Fruit fly (Drosophila melanogaster) whole organism, embryonic: ENCODE data around the gene CG14342.

ENCODE experiments used
- ATbp ChIP-seq: fragments of 200-800 bp; sonication (Bioruptor generic); optimal IDR thresholded peaks from 2 replicates; lab custom pipeline; 2017; ENCODE audit warnings: missing biosample characterization, mild to moderate bottlenecking, missing genetic modification characterization, missing genetic modification reagents
- Ada2b ChIP-seq: fragments of 200-800 bp; sonication (Bioruptor generic); IDR thresholded peaks from 2 replicates; pipeline ENCODE4 v1.3.6; 2022; ENCODE audit warnings: missing biosample characterization, missing genetic modification characterization
- Atf-2 ChIP-seq: fragments of 200-800 bp; sonication (Bioruptor generic); optimal IDR thresholded peaks from 2 replicates; lab custom pipeline; 2016; ENCODE audit warnings: missing biosample characterization, missing genetic modification characterization
- CG10267 ChIP-seq: fragments of 200-800 bp; sonication (Bioruptor generic); optimal IDR thresholded peaks from 2 replicates; lab custom pipeline; 2018; ENCODE audit warnings: missing biosample characterization, mild to moderate bottlenecking, missing genetic modification characterization, moderate library complexity
- CG10462 ChIP-seq: fragments of 200-800 bp; sonication (Bioruptor generic); optimal IDR thresholded peaks from 2 replicates; lab custom pipeline; 2016; ENCODE audit warnings: missing biosample characterization, missing genetic modification characterization
- CG10543 ChIP-seq: fragments of 200-800 bp; sonication (Bioruptor generic); optimal IDR thresholded peaks from 3 replicates; lab custom pipeline; 2017; ENCODE audit warnings: missing biosample characterization, mild to moderate bottlenecking, missing genetic modification characterization, moderate library complexity
- CG11247 ChIP-seq: fragments of 200-800 bp; sonication (Bioruptor generic); IDR thresholded peaks from 2 replicates; pipeline ENCODE4 v1.3.6; 2022; ENCODE audit warnings: missing biosample characterization, missing genetic modification characterization
- CG11504 ChIP-seq: fragments of 200-800 bp; sonication (Bioruptor generic); optimal IDR thresholded peaks from 3 replicates; lab custom pipeline; 2019; ENCODE audit warnings: missing biosample characterization, mild to moderate bottlenecking, missing genetic modification characterization, moderate library complexity
- CG1233 ChIP-seq: fragments of 200-800 bp; sonication (Bioruptor generic); optimal IDR thresholded peaks from 4 replicates; lab custom pipeline; 2018; ENCODE audit warnings: missing biosample characterization, mild to moderate bottlenecking, missing genetic modification characterization
- CG12744 ChIP-seq: fragments of 200-800 bp; sonication (Bioruptor generic); optimal IDR thresholded peaks from 2 replicates; lab custom pipeline; 2016; ENCODE audit warnings: missing biosample characterization, missing genetic modification characterization
- CG17829 ChIP-seq: fragments of 200-800 bp; optimal IDR thresholded peaks from 2 replicates; lab custom pipeline; 2019; ENCODE audit warnings: missing biosample characterization, mild to moderate bottlenecking, missing genetic modification characterization, moderate library complexity
- CG18599 ChIP-seq: fragments of 200-800 bp; sonication (Bioruptor generic); optimal IDR thresholded peaks from 3 replicates; lab custom pipeline; 2017; ENCODE audit warnings: missing biosample characterization, missing genetic modification characterization, mild to moderate bottlenecking, moderate library complexity, missing genetic modification reagents
- CG2120 ChIP-seq: fragments of 200-800 bp; sonication (Bioruptor generic); optimal IDR thresholded peaks from 3 replicates; lab custom pipeline; 2016; ENCODE audit warnings: missing biosample characterization, missing genetic modification characterization
- CG34224 ChIP-seq: fragments of 200-800 bp; sonication (Bioruptor generic); IDR thresholded peaks from 3 replicates; pipeline ENCODE4 v1.3.6; 2022; ENCODE audit warnings: missing biosample characterization, missing genetic modification characterization; ENCODE audit not compliant: partially characterized antibody
- CG3995 ChIP-seq: fragments of 200-800 bp; sonication (Bioruptor generic); optimal IDR thresholded peaks from 3 replicates; lab custom pipeline; 2016; ENCODE audit warnings: missing biosample characterization, missing genetic modification characterization
- CG4617 ChIP-seq: fragments of 200-800 bp; sonication (Bioruptor generic); optimal IDR thresholded peaks from 3 replicates; lab custom pipeline; 2016; ENCODE audit warnings: missing biosample characterization, missing genetic modification characterization, borderline replicate concordance
- CG6689 ChIP-seq: fragments of 200-800 bp; sonication (Bioruptor generic); IDR thresholded peaks from 2 replicates; pipeline ENCODE4 v1.3.6; 2022; ENCODE audit warnings: missing biosample characterization, missing genetic modification characterization
- CG7928 ChIP-seq: fragments of 200-800 bp; sonication (Bioruptor generic); optimal IDR thresholded peaks from 2 replicates; lab custom pipeline; 2017; ENCODE audit warnings: missing biosample characterization, mild to moderate bottlenecking, missing genetic modification characterization
- CG8290 ChIP-seq, 3 experiments: fragments of 200-800 bp; sonication (Bioruptor generic); optimal IDR thresholded peaks; 2 replicates each; lab custom pipeline; 2016 to 2019; ENCODE audit warnings: missing biosample characterization in 3 of 3, missing genetic modification characterization in 3 of 3, mild to moderate bottlenecking in 2 of 3, moderate library complexity in 1 of 3
- CG9932 ChIP-seq: fragments of 200-800 bp; sonication (Bioruptor generic); IDR thresholded peaks from 2 replicates; pipeline ENCODE4 v1.3.6; 2022; ENCODE audit warnings: missing biosample characterization, missing genetic modification characterization
- Camta ChIP-seq: fragments of 200-800 bp; sonication (Bioruptor generic); optimal IDR thresholded peaks from 2 replicates; lab custom pipeline; 2016; ENCODE audit warnings: missing biosample characterization, missing genetic modification characterization
- Dip3 ChIP-seq: fragments of 200-800 bp; sonication (Bioruptor generic); optimal IDR thresholded peaks from 3 replicates; lab custom pipeline; 2016; ENCODE audit warnings: missing biosample characterization, missing genetic modification characterization
- Doc3 ChIP-seq: fragments of 200-800 bp; sonication (Bioruptor generic); IDR thresholded peaks from 3 replicates; pipeline ENCODE4 v1.3.6; 2022; ENCODE audit warnings: missing biosample characterization, missing genetic modification characterization; ENCODE audit not compliant: partially characterized antibody
- Fer1 ChIP-seq: fragments of 200-800 bp; sonication (Bioruptor generic); optimal IDR thresholded peaks from 2 replicates; lab custom pipeline; 2017; ENCODE audit warnings: missing biosample characterization, mild to moderate bottlenecking, missing genetic modification characterization
- HLH4C ChIP-seq: fragments of 200-800 bp; sonication (Bioruptor generic); IDR thresholded peaks from 3 replicates; pipeline ENCODE4 v1.3.6; 2022; ENCODE audit warnings: missing biosample characterization, missing genetic modification characterization; ENCODE audit not compliant: partially characterized antibody
- HmgZ ChIP-seq: fragments of 200-800 bp; sonication (Bioruptor generic); optimal IDR thresholded peaks from 2 replicates; lab custom pipeline; 2018; ENCODE audit warnings: missing biosample characterization, mild to moderate bottlenecking, missing genetic modification characterization
- Hr78 ChIP-seq, 2 experiments: fragments of 200-800 bp in 1 of 2; fragments of >200 bp in 1 of 2; sonication (Bioruptor generic) in 1 of 2; optimal IDR thresholded peaks; 2 replicates each; lab custom pipeline; 2017 to 2019; ENCODE audit warnings: missing biosample characterization in 2 of 2, missing genetic modification characterization in 2 of 2, mild to moderate bottlenecking in 1 of 2, moderate library complexity in 1 of 2
- Lim3 ChIP-seq: fragments of 200-800 bp; sonication (Bioruptor generic); IDR thresholded peaks from 2 replicates; pipeline ENCODE4 v1.3.6; 2022; ENCODE audit warnings: missing biosample characterization, missing genetic modification characterization
- NC2α ChIP-seq: fragments of 200-800 bp; sonication (Bioruptor generic); optimal IDR thresholded peaks from 2 replicates; lab custom pipeline; 2016; ENCODE audit warnings: missing biosample characterization, missing genetic modification characterization
- NK7.1 ChIP-seq: fragments of 200-800 bp; sonication (Bioruptor generic); optimal IDR thresholded peaks from 3 replicates; lab custom pipeline; 2016; ENCODE audit warnings: missing biosample characterization, missing genetic modification characterization
- Oli ChIP-seq: fragments of 200-800 bp; sonication (Bioruptor generic); optimal IDR thresholded peaks from 2 replicates; lab custom pipeline; 2018; ENCODE audit warnings: missing biosample characterization, mild to moderate bottlenecking, missing genetic modification characterization, moderate library complexity
- Poxn ChIP-seq: fragments of 200-800 bp; sonication (Bioruptor generic); IDR thresholded peaks from 2 replicates; pipeline ENCODE4 v1.3.6; 2022; ENCODE audit warnings: missing biosample characterization, missing genetic modification characterization
- Ptx1 ChIP-seq: fragments of 200-800 bp; sonication (Bioruptor generic); IDR thresholded peaks from 2 replicates; pipeline ENCODE4 v1.3.6; 2022; ENCODE audit warnings: missing biosample characterization, missing genetic modification characterization
- Sin3A ChIP-seq: fragments of >200 bp; optimal IDR thresholded peaks from 2 replicates; lab custom pipeline; 2018
- Six4 ChIP-seq: fragments of 200-800 bp; sonication (Bioruptor generic); optimal IDR thresholded peaks from 2 replicates; lab custom pipeline; 2016; ENCODE audit warnings: missing biosample characterization, missing genetic modification characterization
- ase ChIP-seq: fragments of 200-800 bp; sonication (Bioruptor generic); IDR thresholded peaks from 3 replicates; pipeline ENCODE4 v1.3.6; 2022; ENCODE audit warnings: missing biosample characterization, missing genetic modification characterization
- cas ChIP-seq: fragments of 200-800 bp; sonication (Bioruptor generic); IDR thresholded peaks from 2 replicates; pipeline ENCODE4 v1.3.6; 2022; ENCODE audit warnings: missing biosample characterization, missing genetic modification characterization
- dati ChIP-seq: fragments of 200-800 bp; sonication (Bioruptor generic); IDR thresholded peaks from 2 replicates; pipeline ENCODE4 v1.3.6; 2022; ENCODE audit warnings: missing biosample characterization, missing genetic modification characterization
- dimm ChIP-seq: fragments of 200-800 bp; sonication (Bioruptor generic); IDR thresholded peaks from 2 replicates; pipeline ENCODE4 v1.3.6; 2022; ENCODE audit warnings: missing biosample characterization, missing genetic modification characterization
- dmrt11E ChIP-seq: fragments of 200-800 bp; sonication (Bioruptor generic); optimal IDR thresholded peaks from 3 replicates; lab custom pipeline; 2018; ENCODE audit warnings: missing biosample characterization, mild to moderate bottlenecking, missing genetic modification characterization, moderate library complexity
- dysf ChIP-seq: fragments of 200-800 bp; sonication (Bioruptor generic); IDR thresholded peaks from 3 replicates; pipeline ENCODE4 v1.3.6; 2022; ENCODE audit warnings: missing biosample characterization, missing genetic modification characterization
- exex ChIP-seq: fragments of 200-800 bp; sonication (Bioruptor generic); optimal IDR thresholded peaks from 4 replicates; lab custom pipeline; 2018; ENCODE audit warnings: missing biosample characterization, mild to moderate bottlenecking, missing genetic modification characterization, moderate library complexity
- h ChIP-seq: fragments of >200 bp; optimal IDR thresholded peaks from 2 replicates; lab custom pipeline; 2017
- kay ChIP-seq: fragments of 200-800 bp; sonication (Bioruptor generic); optimal IDR thresholded peaks from 2 replicates; lab custom pipeline; 2016; ENCODE audit warnings: missing biosample characterization, missing genetic modification characterization
- nmo ChIP-seq: fragments of 200-800 bp; sonication (Bioruptor generic); optimal IDR thresholded peaks from 2 replicates; lab custom pipeline; 2018; ENCODE audit warnings: missing biosample characterization, mild to moderate bottlenecking, missing genetic modification characterization, moderate library complexity
- ro ChIP-seq: fragments of 200-800 bp; sonication (Bioruptor generic); IDR thresholded peaks from 2 replicates; pipeline ENCODE4 v1.3.6; 2022; ENCODE audit warnings: missing biosample characterization, missing genetic modification characterization
- sens ChIP-seq: fragments of 200-800 bp; sonication (Bioruptor generic); peaks from one replicate; lab custom pipeline; 2016; ENCODE audit warnings: missing biosample characterization, missing genetic modification characterization
- sisA ChIP-seq: fragments of 200-800 bp; sonication (Bioruptor generic); IDR thresholded peaks from 2 replicates; pipeline ENCODE4 v1.3.6; 2022; ENCODE audit warnings: missing biosample characterization, missing genetic modification characterization
- sr ChIP-seq: fragments of 200-800 bp; sonication (Bioruptor generic); IDR thresholded peaks from 3 replicates; pipeline ENCODE4 v1.3.6; 2022; ENCODE audit warnings: missing biosample characterization, missing genetic modification characterization
- trem ChIP-seq: fragments of 200-800 bp; optimal IDR thresholded peaks from 3 replicates; lab custom pipeline; 2019; ENCODE audit warnings: missing biosample characterization, mild to moderate bottlenecking, missing genetic modification characterization, moderate library complexity
- wek ChIP-seq: fragments of 200-800 bp; sonication (Bioruptor generic); optimal IDR thresholded peaks from 3 replicates; lab custom pipeline; 2018; ENCODE audit warnings: missing biosample characterization, mild to moderate bottlenecking, missing genetic modification characterization, moderate library complexity

The CG14342 gene

dm6 chr2L:1172704-1173107, 31.3 kb upstream of the CG14342 start, which contains the start of the genes Charon and CG4887 (continued):
- TF ChIP-seq CG10543 (GFP tag; lab: Kevin White, UChicago) (peak; percentile 88), dati (GFP tag; lab: Robert Waterston, UW) (no peak), trem (tag; lab: Kevin White, UChicago) (peak; percentile 71), CG1233 (GFP tag; lab: Kevin White, UChicago) (peak; percentile 76), h (no peak), wek (GFP tag; lab: Kevin White, UChicago) (no peak), Sin3A (lab: Kevin White, UChicago) (peak; percentile 89), CG18599 (GFP tag; lab: Kevin White, UChicago) (peak; percentile 87), nmo (GFP tag; lab: Kevin White, UChicago) (peak; percentile 89), dmrt11E (tag; lab: Kevin White, UChicago) (peak; percentile 70), CG8290 (GFP tag; optimal IDR thresholded peaks at IDR 0.05; lab: Kevin White, UChicago) (peak; percentile 86), CG8290 (tag; optimal IDR thresholded peaks at IDR 0.05; lab: Kevin White, UChicago) (peak in 1 of 2 experiments; percentile 32), kay (GFP tag; lab: Kevin White, UChicago) (peak; percentile 70), CG11247 (GFP tag; lab: Robert Waterston, UW) (peak; percentile 79), Poxn (no peak; the same call in 1 of the 2 replicates), Ptx1 (GFP tag; lab: Robert Waterston, UW) (peak; percentile 85), dysf (GFP tag; lab: Robert Waterston, UW) (peak; percentile 86), sens (peak; percentile 97), CG34224 (GFP tag; lab: Robert Waterston, UW) (peak; percentile 48; the same call in 2 of the 3 replicates), ro (peak; percentile 68), Oli (tag; lab: Kevin White, UChicago) (no peak), Dip3 (peak; percentile 91), CG3995 (peak; percentile 61), Lim3 (GFP tag; lab: Robert Waterston, UW) (no peak), CG12744 (peak; percentile 83), CG7928 (GFP tag; lab: Kevin White, UChicago) (peak; percentile 53), HmgZ (tag; lab: Kevin White, UChicago) (peak; percentile 89), CG2120 (peak; percentile 94), dimm (GFP tag; lab: Robert Waterston, UW) (0 out of 2 replicates have a peak, but pooled peaks have one; percentile 35), NC2α (peak; percentile 59), Atf-2 (GFP tag; lab: Kevin White, UChicago) (peak; percentile 68), exex (no peak), CG4617 (GFP tag; lab: Kevin White, UChicago) (peak; percentile 93), HLH4C (GFP tag; lab: Robert Waterston, UW) (peak; percentile 57; the same call in 2 of the 3 replicates), CG11504 (tag; lab: Kevin White, UChicago) (no peak), sr (GFP tag; lab: Robert Waterston, UW) (no peak), Fer1 (GFP tag; lab: Kevin White, UChicago) (peak; percentile 86), Hr78 (GFP tag; optimal IDR thresholded peaks at IDR 0.05; lab: Kevin White, UChicago) (no peak), Ada2b (GFP tag; lab: Robert Waterston, UW) (peak; percentile 65), CG10462 (peak; percentile 77), ATbp (GFP tag; lab: Kevin White, UChicago) (peak; percentile 41), Six4 (peak; percentile 75), CG17829 (peak; percentile 77), ase (GFP tag; lab: Robert Waterston, UW) (peak; percentile 74), CG9932 (GFP tag; lab: Robert Waterston, UW) (peak; percentile 93), Camta (GFP tag; lab: Kevin White, UChicago) (peak; percentile 81), sisA (GFP tag; lab: Robert Waterston, UW) (peak; percentile 87), cas (GFP tag; lab: Robert Waterston, UW) (no peak), NK7.1 (GFP tag; lab: Kevin White, UChicago) (peak; percentile 45), CG6689 (GFP tag; lab: Robert Waterston, UW) (peak; percentile 77), Doc3 (GFP tag; lab: Robert Waterston, UW) (peak; percentile 65; the same call in 2 of the 3 replicates), CG10267 (tag; lab: Kevin White, UChicago) (peak; percentile 97)
